Fruit fly (Drosophila melanogaster) whole organism: ENCODE results near the gene CG32036.

Experiments used
- CG8478 ChIP-seq: fragments of >200 bp; optimal IDR thresholded peaks from 2 replicates; lab custom pipeline; 2018; ENCODE audit warnings: inconsistent platforms
- Dll ChIP-seq: fragments of >200 bp; optimal IDR thresholded peaks from 2 replicates; lab custom pipeline; 2017
- pan ChIP-seq: fragments of >200 bp; optimal IDR thresholded peaks from 2 replicates; lab custom pipeline; 2017
- usp ChIP-seq: fragments of >200 bp; optimal IDR thresholded peaks from 2 replicates; lab custom pipeline; 2017; ENCODE audit warnings: missing biosample characterization, missing genetic modification characterization, mixed read lengths

DNA sequence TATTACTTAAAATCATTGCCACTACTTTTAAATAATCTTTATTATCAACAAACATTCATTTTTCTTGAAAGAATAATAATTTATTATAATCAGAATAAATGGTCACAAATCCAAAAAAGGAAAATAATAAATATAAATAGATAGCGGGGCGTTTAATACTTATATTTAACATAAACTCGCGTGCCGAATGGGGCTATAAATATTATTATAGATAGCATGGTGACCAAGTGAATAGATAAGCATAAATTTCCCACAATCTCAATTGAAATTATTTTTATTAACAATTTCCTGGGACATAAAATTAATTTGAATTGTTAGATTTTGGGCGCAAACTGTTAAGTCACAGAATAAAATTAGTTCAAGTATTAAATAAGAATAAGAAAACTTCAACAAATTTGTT lies 17.4 kb upstream of the CG32036 start:
- TF ChIP-seq pan (lab: Kevin White, UChicago) (no peak), Dll (no peak), CG8478 (lab: Kevin White, UChicago) (no peak), usp (GFP tag; lab: Kevin White, UChicago) (no peak)
